Fruit fly (Drosophila melanogaster) whole organism, embryonic: ENCODE data around the gene Cpr67Fa2.

Source experiments
- B-H2 ChIP-seq: fragments of 200-800 bp; sonication (Bioruptor generic); optimal IDR thresholded peaks from 2 replicates; lab custom pipeline; 2018; ENCODE audit warnings: missing biosample characterization, mild to moderate bottlenecking, missing genetic modification characterization
- CG10209 ChIP-seq: fragments of 200-800 bp; sonication (Bioruptor generic); optimal IDR thresholded peaks from 3 replicates; lab custom pipeline; 2017; ENCODE audit warnings: missing biosample characterization, mild to moderate bottlenecking, missing genetic modification characterization, missing genetic modification reagents
- CG10462 ChIP-seq: fragments of 200-800 bp; sonication (Bioruptor generic); optimal IDR thresholded peaks from 2 replicates; lab custom pipeline; 2016; ENCODE audit warnings: missing biosample characterization, missing genetic modification characterization
- CG11093 ChIP-seq: fragments of 200-800 bp; sonication (Bioruptor generic); IDR thresholded peaks from 3 replicates; pipeline ENCODE4 v1.3.6; 2022; ENCODE audit warnings: missing biosample characterization, missing genetic modification characterization
- CG12659 ChIP-seq: fragments of 200-800 bp; sonication (Bioruptor generic); optimal IDR thresholded peaks from 3 replicates; lab custom pipeline; 2017; ENCODE audit warnings: mild to moderate bottlenecking, missing biosample characterization, missing genetic modification reagents, missing genetic modification characterization
- CG12942 ChIP-seq: fragments of 200-800 bp; sonication (Bioruptor generic); optimal IDR thresholded peaks from 3 replicates; lab custom pipeline; 2016; ENCODE audit warnings: missing biosample characterization, missing genetic modification characterization
- CG13424 ChIP-seq: fragments of 200-800 bp; sonication (Bioruptor generic); optimal IDR thresholded peaks from 2 replicates; lab custom pipeline; 2019; ENCODE audit warnings: missing biosample characterization, mild to moderate bottlenecking, missing genetic modification characterization, moderate library complexity
- CG13775 ChIP-seq: fragments of 200-800 bp; sonication (Bioruptor generic); optimal IDR thresholded peaks from 3 replicates; lab custom pipeline; 2017; ENCODE audit warnings: missing biosample characterization, mild to moderate bottlenecking, missing genetic modification characterization
- CG14860 ChIP-seq: fragments of 200-800 bp; sonication (Bioruptor generic); IDR thresholded peaks from 3 replicates; pipeline ENCODE4 v1.3.6; 2022; ENCODE audit warnings: missing biosample characterization, missing genetic modification characterization; ENCODE audit not compliant: partially characterized antibody
- CG15269 ChIP-seq: fragments of 200-800 bp; sonication (Bioruptor generic); optimal IDR thresholded peaks from 2 replicates; lab custom pipeline; 2018; ENCODE audit warnings: missing biosample characterization, mild to moderate bottlenecking, missing genetic modification characterization, moderate library complexity
- CG15601 ChIP-seq: fragments of 200-800 bp; sonication (Bioruptor generic); optimal IDR thresholded peaks from 3 replicates; lab custom pipeline; 2019; ENCODE audit warnings: missing biosample characterization, mild to moderate bottlenecking, missing genetic modification characterization, moderate library complexity
- CG17359 ChIP-seq: fragments of 200-800 bp; sonication (Bioruptor generic); optimal IDR thresholded peaks from 3 replicates; lab custom pipeline; 2018; ENCODE audit warnings: missing biosample characterization, mild to moderate bottlenecking, missing genetic modification characterization, moderate library complexity
- CG17802 ChIP-seq: fragments of 200-800 bp; sonication (Bioruptor generic); optimal IDR thresholded peaks from 2 replicates; lab custom pipeline; 2018; ENCODE audit warnings: missing biosample characterization, mild to moderate bottlenecking, missing genetic modification characterization, moderate library complexity
- CG17829 ChIP-seq: fragments of 200-800 bp; optimal IDR thresholded peaks from 2 replicates; lab custom pipeline; 2019; ENCODE audit warnings: missing biosample characterization, mild to moderate bottlenecking, missing genetic modification characterization, moderate library complexity
- CG2712 ChIP-seq: fragments of 200-800 bp; optimal IDR thresholded peaks from 3 replicates; lab custom pipeline; 2019; ENCODE audit warnings: missing biosample characterization, mild to moderate bottlenecking, missing genetic modification characterization, moderate library complexity
- CG4820 ChIP-seq: fragments of 200-800 bp; sonication (Bioruptor generic); optimal IDR thresholded peaks from 3 replicates; lab custom pipeline; 2016; ENCODE audit warnings: missing biosample characterization, missing genetic modification characterization
- CG6254 ChIP-seq: fragments of 200-800 bp; sonication (Bioruptor generic); optimal IDR thresholded peaks from 3 replicates; lab custom pipeline; 2017; ENCODE audit warnings: mild to moderate bottlenecking, missing biosample characterization, missing genetic modification reagents, missing genetic modification characterization
- CG9215 ChIP-seq: fragments of 200-800 bp; sonication (Bioruptor generic); IDR thresholded peaks from 2 replicates; pipeline ENCODE4 v1.3.6; 2022; ENCODE audit warnings: missing biosample characterization, missing genetic modification characterization
- Doc2 ChIP-seq: fragments of 200-800 bp; sonication (Bioruptor generic); IDR thresholded peaks from 2 replicates; pipeline ENCODE4 v1.3.6; 2022; ENCODE audit warnings: missing biosample characterization, missing genetic modification characterization
- HLH3B ChIP-seq: fragments of 200-800 bp; sonication (Bioruptor generic); IDR thresholded peaks from 2 replicates; pipeline ENCODE4 v1.3.6; 2022; ENCODE audit warnings: missing biosample characterization, missing genetic modification characterization
- HmgZ ChIP-seq: fragments of 200-800 bp; sonication (Bioruptor generic); optimal IDR thresholded peaks from 2 replicates; lab custom pipeline; 2018; ENCODE audit warnings: missing biosample characterization, mild to moderate bottlenecking, missing genetic modification characterization
- Hmx ChIP-seq: fragments of 200-800 bp; sonication (Bioruptor generic); optimal IDR thresholded peaks from 2 replicates; lab custom pipeline; 2016; ENCODE audit warnings: missing biosample characterization, missing genetic modification characterization
- Hsf ChIP-seq: fragments of 200-800 bp; sonication (Bioruptor generic); optimal IDR thresholded peaks from 3 replicates; lab custom pipeline; 2016; ENCODE audit warnings: missing biosample characterization, missing genetic modification characterization
- Lpt ChIP-seq: fragments of >200 bp; optimal IDR thresholded peaks from 2 replicates; lab custom pipeline; 2018; ENCODE audit warnings: missing biosample characterization, missing genetic modification characterization
- NFAT ChIP-seq: fragments of 200-800 bp; sonication (Bioruptor generic); IDR thresholded peaks from 2 replicates; pipeline ENCODE4 v1.3.6; 2022; ENCODE audit warnings: missing biosample characterization, missing genetic modification characterization
- Nf-YB ChIP-seq: fragments of 200-800 bp; sonication (Bioruptor generic); optimal IDR thresholded peaks from 3 replicates; lab custom pipeline; 2019; ENCODE audit warnings: missing biosample characterization, mild to moderate bottlenecking, missing genetic modification characterization, moderate library complexity
- Ptx1 ChIP-seq: fragments of 200-800 bp; sonication (Bioruptor generic); IDR thresholded peaks from 2 replicates; pipeline ENCODE4 v1.3.6; 2022; ENCODE audit warnings: missing biosample characterization, missing genetic modification characterization
- Ravus ChIP-seq: fragments of 200-800 bp; sonication (Bioruptor generic); IDR thresholded peaks from 2 replicates; pipeline ENCODE4 v1.3.6; 2022; ENCODE audit warnings: missing biosample characterization, missing genetic modification characterization
- Sox102F ChIP-seq: fragments of 200-800 bp; sonication (Bioruptor generic); optimal IDR thresholded peaks from 2 replicates; lab custom pipeline; 2018; ENCODE audit warnings: missing biosample characterization, mild to moderate bottlenecking, missing genetic modification characterization, moderate library complexity
- Tbp ChIP-seq: fragments of >200 bp; optimal IDR thresholded peaks from 2 replicates; lab custom pipeline; 2018; ENCODE audit warnings: missing biosample characterization, missing genetic modification characterization
- Vsx1 ChIP-seq: fragments of 200-800 bp; sonication (Bioruptor generic); optimal IDR thresholded peaks from 2 replicates; lab custom pipeline; 2017; ENCODE audit warnings: missing biosample characterization, mild to moderate bottlenecking, missing genetic modification characterization, missing genetic modification reagents
- az2 ChIP-seq: fragments of 200-800 bp; sonication (Bioruptor generic); optimal IDR thresholded peaks from 3 replicates; lab custom pipeline; 2016; ENCODE audit warnings: missing biosample characterization, missing genetic modification characterization
- bsh ChIP-seq, 2 experiments: fragments of 200-800 bp; sonication (Bioruptor generic); optimal IDR thresholded peaks; 2 replicates each; lab custom pipeline; 2017 to 2018; ENCODE audit warnings: mild to moderate bottlenecking in 2 of 2, missing biosample characterization in 2 of 2, missing genetic modification characterization in 2 of 2, moderate library complexity in 1 of 2
- crc ChIP-seq: fragments of 200-800 bp; sonication (Bioruptor generic); optimal IDR thresholded peaks from 2 replicates; lab custom pipeline; 2016; ENCODE audit warnings: missing biosample characterization, missing genetic modification characterization
- crol ChIP-seq: fragments of 200-800 bp; sonication (Bioruptor generic); IDR thresholded peaks from 2 replicates; pipeline ENCODE4 v1.3.6; 2022; ENCODE audit warnings: missing biosample characterization, missing genetic modification characterization
- da ChIP-seq: fragments of 200-800 bp; sonication (Bioruptor generic); optimal IDR thresholded peaks from 2 replicates; lab custom pipeline; 2016; ENCODE audit warnings: missing biosample characterization, missing genetic modification characterization
- dm ChIP-seq: fragments of 200-800 bp; sonication (Bioruptor generic); optimal IDR thresholded peaks from 3 replicates; lab custom pipeline; 2016; ENCODE audit warnings: missing biosample characterization, missing genetic modification characterization
- eyg ChIP-seq: fragments of 200-800 bp; sonication (Bioruptor generic); optimal IDR thresholded peaks from 3 replicates; lab custom pipeline; 2016; ENCODE audit warnings: missing biosample characterization, missing genetic modification characterization
- fd3F ChIP-seq: fragments of 200-800 bp; sonication (Bioruptor generic); optimal IDR thresholded peaks from 2 replicates; lab custom pipeline; 2018; ENCODE audit warnings: missing biosample characterization, mild to moderate bottlenecking, missing genetic modification characterization, moderate library complexity
- gce ChIP-seq: fragments of 200-800 bp; sonication (Bioruptor generic); IDR thresholded peaks from 3 replicates; pipeline ENCODE4 v1.3.6; 2022; ENCODE audit warnings: missing biosample characterization, missing genetic modification characterization
- gfzf ChIP-seq: fragments of 200-800 bp; sonication (Bioruptor generic); optimal IDR thresholded peaks from 2 replicates; lab custom pipeline; 2016; ENCODE audit warnings: missing biosample characterization, mild to moderate bottlenecking, missing genetic modification characterization, moderate library complexity
- ind ChIP-seq: fragments of 200-800 bp; sonication (Bioruptor generic); optimal IDR thresholded peaks from 3 replicates; lab custom pipeline; 2016; ENCODE audit warnings: missing biosample characterization, missing genetic modification characterization
- lmd ChIP-seq: fragments of 200-800 bp; sonication (Bioruptor generic); IDR thresholded peaks from 2 replicates; pipeline ENCODE4 v1.3.6; 2022; ENCODE audit warnings: missing biosample characterization, missing genetic modification characterization
- maf-S ChIP-seq: fragments of 200-800 bp; sonication (Bioruptor generic); optimal IDR thresholded peaks from 2 replicates; lab custom pipeline; 2016; ENCODE audit warnings: missing biosample characterization, missing genetic modification characterization
- nerfin-2 ChIP-seq: fragments of 200-800 bp; sonication (Bioruptor generic); IDR thresholded peaks from 2 replicates; pipeline ENCODE4 v1.3.6; 2022; ENCODE audit warnings: missing biosample characterization, missing genetic modification characterization; ENCODE audit not compliant: partially characterized antibody
- nmo ChIP-seq: fragments of 200-800 bp; sonication (Bioruptor generic); optimal IDR thresholded peaks from 2 replicates; lab custom pipeline; 2018; ENCODE audit warnings: missing biosample characterization, mild to moderate bottlenecking, missing genetic modification characterization, moderate library complexity
- oc ChIP-seq: fragments of 200-800 bp; sonication (Bioruptor generic); optimal IDR thresholded peaks from 2 replicates; lab custom pipeline; 2018; ENCODE audit warnings: missing biosample characterization, mild to moderate bottlenecking, missing genetic modification characterization, moderate library complexity
- sisA ChIP-seq: fragments of 200-800 bp; sonication (Bioruptor generic); IDR thresholded peaks from 2 replicates; pipeline ENCODE4 v1.3.6; 2022; ENCODE audit warnings: missing biosample characterization, missing genetic modification characterization
- tgo ChIP-seq: fragments of 200-800 bp; sonication (Bioruptor generic); IDR thresholded peaks from 3 replicates; pipeline ENCODE4 v1.3.6; 2022; ENCODE audit warnings: missing biosample characterization, missing genetic modification characterization
- tx ChIP-seq: fragments of 200-800 bp; sonication (Bioruptor generic); optimal IDR thresholded peaks from 2 replicates; lab custom pipeline; 2016; ENCODE audit warnings: missing biosample characterization, missing genetic modification characterization
- unpg ChIP-seq: fragments of 200-800 bp; sonication (Bioruptor generic); optimal IDR thresholded peaks from 3 replicates; lab custom pipeline; 2018; ENCODE audit warnings: missing biosample characterization, mild to moderate bottlenecking, missing genetic modification characterization, moderate library complexity
- zfh1 ChIP-seq: fragments of 200-800 bp; sonication (Bioruptor generic); IDR thresholded peaks from 3 replicates; pipeline ENCODE4 v1.3.6; 2022; ENCODE audit warnings: missing biosample characterization, missing genetic modification characterization

The Cpr67Fa2 gene

DNA sequence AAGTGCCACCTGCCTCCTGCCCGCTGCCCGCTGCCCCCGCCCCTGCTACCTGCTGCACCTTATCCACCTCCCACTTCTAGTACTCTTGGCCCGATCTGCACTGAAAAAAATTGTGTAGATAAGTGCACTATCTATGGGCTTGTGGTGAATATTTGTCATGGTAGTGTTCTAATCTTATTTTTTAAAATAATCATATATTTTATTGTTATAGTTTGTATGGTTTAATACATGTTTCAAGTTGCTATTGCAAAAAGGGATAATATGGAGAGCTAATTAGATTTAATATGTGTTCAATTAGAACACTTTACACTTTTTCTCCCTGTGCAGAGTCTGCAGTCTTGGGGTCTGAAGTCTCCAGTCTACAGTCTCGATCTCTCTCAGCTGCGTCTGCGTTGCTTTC is 39.9 kb downstream of the Cpr67Fa2 start (continued):
- TF ChIP-seq NFAT (GFP tag; lab: Robert Waterston, UW) = no peak
- no peak for TF ChIP-seq crol (GFP tag; lab: Robert Waterston, UW)
- no peak for TF ChIP-seq CG14860 (GFP tag; lab: Robert Waterston, UW)
- TF ChIP-seq ind = peak; percentile 12
- TF ChIP-seq CG13775 = no peak
- no peak for TF ChIP-seq Nf-YB (GFP tag; lab: Kevin White, UChicago)
- peak; percentile 42 for TF ChIP-seq lmd
- no peak for TF ChIP-seq CG9215 (GFP tag; lab: Robert Waterston, UW)
- peak; percentile 62 for TF ChIP-seq tgo (GFP tag; lab: Robert Waterston, UW)
- TF ChIP-seq az2 (GFP tag; lab: Kevin White, UChicago) = peak; percentile 27
- no peak for TF ChIP-seq HmgZ (tag; lab: Kevin White, UChicago)
- TF ChIP-seq CG11093 = peak; percentile 31; the same call in 1 of the 3 replicates
- TF ChIP-seq da (GFP tag; lab: Kevin White, UChicago) = no peak
- TF ChIP-seq CG17802 (tag; lab: Kevin White, UChicago) = no peak
- no peak for TF ChIP-seq tx (GFP tag; lab: Kevin White, UChicago)
- no peak for TF ChIP-seq maf-S
- TF ChIP-seq Vsx1 (GFP tag; lab: Kevin White, UChicago) = no peak
- TF ChIP-seq zfh1 (GFP tag; lab: Robert Waterston, UW) = no peak
- peak; percentile 51 for TF ChIP-seq CG13424 (tag; lab: Kevin White, UChicago)
- peak; percentile 58 for TF ChIP-seq CG6254 (GFP tag; lab: Kevin White, UChicago)
- TF ChIP-seq CG2712 (tag; lab: Kevin White, UChicago) = peak; percentile 81
- TF ChIP-seq CG17829 (tag; lab: Kevin White, UChicago) = peak; percentile 57
- no peak for TF ChIP-seq CG15601 (tag; lab: Kevin White, UChicago)
- TF ChIP-seq oc (tag; lab: Kevin White, UChicago) = no peak
- TF ChIP-seq CG17359 (tag; lab: Kevin White, UChicago) = peak; percentile 21
- peak; percentile 48 for TF ChIP-seq CG15269 (tag; lab: Kevin White, UChicago)
- TF ChIP-seq Ptx1 (GFP tag; lab: Robert Waterston, UW) = peak; percentile 69; the same call in 1 of the 2 replicates
- TF ChIP-seq CG10462 = no peak
- TF ChIP-seq CG4820 (GFP tag; lab: Kevin White, UChicago) = no peak
- peak; percentile 36 for TF ChIP-seq Sox102F (GFP tag; lab: Kevin White, UChicago)
- TF ChIP-seq bsh (GFP tag; optimal IDR thresholded peaks at IDR 0.05; lab: Kevin White, UChicago) = peak; percentile 60 to 80
- no peak for TF ChIP-seq gce (GFP tag; lab: Robert Waterston, UW)
- no peak for TF ChIP-seq dm (GFP tag; lab: Kevin White, UChicago)
- peak; percentile 8 for TF ChIP-seq CG10209
- TF ChIP-seq B-H2 (GFP tag; lab: Kevin White, UChicago) = no peak
- no peak for TF ChIP-seq crc (GFP tag; lab: Kevin White, UChicago)
- no peak for TF ChIP-seq Hmx (GFP tag; lab: Kevin White, UChicago)
- TF ChIP-seq Doc2 (GFP tag; lab: Robert Waterston, UW) = no peak
- TF ChIP-seq eyg (GFP tag; lab: Kevin White, UChicago) = no peak
- peak; percentile 4 for TF ChIP-seq CG12942 (GFP tag; lab: Kevin White, UChicago)
- TF ChIP-seq unpg = peak; percentile 37
- TF ChIP-seq Tbp (GFP tag; lab: Kevin White, UChicago) = no peak
- no peak for TF ChIP-seq Hsf (GFP tag; lab: Kevin White, UChicago)
- TF ChIP-seq CG12659 (GFP tag; lab: Kevin White, UChicago) = peak; percentile 15
- no peak for TF ChIP-seq fd3F
- TF ChIP-seq Ravus (GFP tag; lab: Robert Waterston, UW) = no peak
- TF ChIP-seq Lpt (GFP tag; lab: Kevin White, UChicago) = no peak
- TF ChIP-seq nerfin-2 (GFP tag; lab: Robert Waterston, UW) = no peak
- TF ChIP-seq nmo (GFP tag; lab: Kevin White, UChicago) = peak; percentile 71
- 0 out of 2 replicates have a peak, but pooled peaks have one; percentile 32 for TF ChIP-seq sisA
- TF ChIP-seq gfzf (GFP tag; lab: Kevin White, UChicago) = no peak
- no peak for TF ChIP-seq HLH3B (GFP tag; lab: Robert Waterston, UW)
